Fruit fly (Drosophila melanogaster): ENCODE data around the gene CG46463.

Gene CG46463

dm6 chr3L:3434882-3435281 lies 26.2 kb upstream of the CG46463 start:
- TF ChIP-seq Pif1A (GFP tag; optimal IDR thresholded peaks at IDR 0.05) (no peak), CG8301 (tag; optimal IDR thresholded peaks at IDR 0.05) (peak; percentile 25), Pif1B (GFP tag; optimal IDR thresholded peaks at IDR 0.05) (no peak), CG34367 (tag; optimal IDR thresholded peaks at IDR 0.05) (no peak), CG12605 (GFP tag; IDR thresholded peaks at IDR 0.05) (no peak), CG17806 (tag; optimal IDR thresholded peaks at IDR 0.05) (no peak), CG9948 (tag; optimal IDR thresholded peaks at IDR 0.05) (no peak), CG32121 (GFP tag; IDR thresholded peaks at IDR 0.05) (no peak; the same call in 1 of the 2 replicates), CG8159 (tag; optimal IDR thresholded peaks at IDR 0.05) (no peak), gl (tag; optimal IDR thresholded peaks at IDR 0.05) (no peak), CG15710 (tag; optimal IDR thresholded peaks at IDR 0.05) (no peak), Snoo (tag; optimal IDR thresholded peaks at IDR 0.05) (no peak), D1 (tag; optimal IDR thresholded peaks at IDR 0.05) (no peak), CG10348 (GFP tag; IDR thresholded peaks at IDR 0.05) (no peak), EcR (GFP tag; optimal IDR thresholded peaks at IDR 0.05) (no peak), fd96Ca (GFP tag; IDR thresholded peaks at IDR 0.05) (peak; percentile 23; the same call in 1 of the 3 replicates), rn (GFP tag; IDR thresholded peaks at IDR 0.05) (no peak), CG14655 (GFP tag; optimal IDR thresholded peaks at IDR 0.05) (peak; percentile 54), Ets98B (GFP tag; IDR thresholded peaks at IDR 0.05) (peak; percentile 64), CG4496 (GFP tag; IDR thresholded peaks at IDR 0.05) (peak; percentile 53; the same call in 1 of the 3 replicates), CG13204 (GFP tag; optimal IDR thresholded peaks at IDR 0.05) (no peak)

dm6 chr3L:3435531-3436309 lies 25.4 kb upstream of the CG46463 start:
- TF ChIP-seq D1 (tag; optimal IDR thresholded peaks at IDR 0.05) (no peak), gl (tag; optimal IDR thresholded peaks at IDR 0.05) (no peak), Pif1A (GFP tag; optimal IDR thresholded peaks at IDR 0.05) (no peak), CG13204 (GFP tag; optimal IDR thresholded peaks at IDR 0.05) (no peak), Snoo (tag; optimal IDR thresholded peaks at IDR 0.05) (no peak), rn (GFP tag; IDR thresholded peaks at IDR 0.05) (no peak), CG8159 (tag; optimal IDR thresholded peaks at IDR 0.05) (no peak), CG12605 (GFP tag; IDR thresholded peaks at IDR 0.05) (no peak), Ets98B (GFP tag; IDR thresholded peaks at IDR 0.05) (no peak), Pif1B (GFP tag; optimal IDR thresholded peaks at IDR 0.05) (no peak), CG15710 (tag; optimal IDR thresholded peaks at IDR 0.05) (no peak), fd96Ca (GFP tag; IDR thresholded peaks at IDR 0.05) (no peak), CG17806 (tag; optimal IDR thresholded peaks at IDR 0.05) (no peak), CG9948 (tag; optimal IDR thresholded peaks at IDR 0.05) (no peak)

- TF ChIP-seq CG15710 (tag; optimal IDR thresholded peaks at IDR 0.05), result peak; percentile 8
- TF ChIP-seq gl (tag; optimal IDR thresholded peaks at IDR 0.05), result no peak
- TF ChIP-seq rn (GFP tag; IDR thresholded peaks at IDR 0.05), result no peak
- TF ChIP-seq CG14655 (GFP tag; optimal IDR thresholded peaks at IDR 0.05), result peak; percentile 34
- TF ChIP-seq CG8159 (tag; optimal IDR thresholded peaks at IDR 0.05), result peak; percentile 36
- peak; percentile 21; the same call in 1 of the 2 replicates for TF ChIP-seq Ets98B (GFP tag; IDR thresholded peaks at IDR 0.05)
- no peak for TF ChIP-seq Pif1A (GFP tag; optimal IDR thresholded peaks at IDR 0.05)
- 0 out of 2 replicates have a peak, but pooled peaks have one; percentile 16 for TF ChIP-seq CG32121 (GFP tag; IDR thresholded peaks at IDR 0.05)
- no peak for TF ChIP-seq CG10348 (GFP tag; IDR thresholded peaks at IDR 0.05)
- TF ChIP-seq CG4496 (GFP tag; IDR thresholded peaks at IDR 0.05), result peak; percentile 57; the same call in 1 of the 3 replicates
- TF ChIP-seq D1 (tag; optimal IDR thresholded peaks at IDR 0.05), result no peak
- TF ChIP-seq Pif1B (GFP tag; optimal IDR thresholded peaks at IDR 0.05), result no peak
- TF ChIP-seq Snoo (tag; optimal IDR thresholded peaks at IDR 0.05), result peak; percentile 32
- no peak for TF ChIP-seq EcR (GFP tag; optimal IDR thresholded peaks at IDR 0.05)
- TF ChIP-seq fd96Ca (GFP tag; IDR thresholded peaks at IDR 0.05), result peak; percentile 32; the same call in 1 of the 3 replicates
- no peak for TF ChIP-seq CG34367 (tag; optimal IDR thresholded peaks at IDR 0.05)
- no peak for TF ChIP-seq CG12605 (GFP tag; IDR thresholded peaks at IDR 0.05)
- no peak for TF ChIP-seq CG17806 (tag; optimal IDR thresholded peaks at IDR 0.05)
- peak; percentile 16 for TF ChIP-seq CG8301 (tag; optimal IDR thresholded peaks at IDR 0.05)
- no peak for TF ChIP-seq CG9948 (tag; optimal IDR thresholded peaks at IDR 0.05)
- TF ChIP-seq CG13204 (GFP tag; optimal IDR thresholded peaks at IDR 0.05), result no peak
Observed at dm6 chr3L:3436838-3437663, 24.1 kb upstream of the CG46463 start.

dm6 chr3L:3437664-3438368 lies 23.3 kb upstream of the CG46463 start:
- TF ChIP-seq EcR (GFP tag; optimal IDR thresholded peaks at IDR 0.05), result no peak
- no peak for TF ChIP-seq CG12605 (GFP tag; IDR thresholded peaks at IDR 0.05)
- TF ChIP-seq D1 (tag; optimal IDR thresholded peaks at IDR 0.05), result no peak
- no peak for TF ChIP-seq CG4496 (GFP tag; IDR thresholded peaks at IDR 0.05)
- no peak for TF ChIP-seq rn (GFP tag; IDR thresholded peaks at IDR 0.05)
- TF ChIP-seq CG8159 (tag; optimal IDR thresholded peaks at IDR 0.05), result no peak
- TF ChIP-seq CG34367 (tag; optimal IDR thresholded peaks at IDR 0.05), result no peak
- no peak for TF ChIP-seq Ets98B (GFP tag; IDR thresholded peaks at IDR 0.05)
- no peak for TF ChIP-seq Pif1A (GFP tag; optimal IDR thresholded peaks at IDR 0.05)
- TF ChIP-seq CG13204 (GFP tag; optimal IDR thresholded peaks at IDR 0.05), result no peak
- no peak for TF ChIP-seq Snoo (tag; optimal IDR thresholded peaks at IDR 0.05)
- TF ChIP-seq CG32121 (GFP tag; IDR thresholded peaks at IDR 0.05), result no peak
- no peak for TF ChIP-seq CG17806 (tag; optimal IDR thresholded peaks at IDR 0.05)
- no peak for TF ChIP-seq CG15710 (tag; optimal IDR thresholded peaks at IDR 0.05)
- TF ChIP-seq gl (tag; optimal IDR thresholded peaks at IDR 0.05), result no peak
- no peak for TF ChIP-seq Pif1B (GFP tag; optimal IDR thresholded peaks at IDR 0.05)
- no peak for TF ChIP-seq CG10348 (GFP tag; IDR thresholded peaks at IDR 0.05)
- TF ChIP-seq fd96Ca (GFP tag; IDR thresholded peaks at IDR 0.05), result no peak
